Worm (Caenorhabditis elegans) whole organism, L2 larva: ENCODE measurements around the gene C25F9.2.

Experiments used
- Y55F3AM.14 ChIP-seq: fragments of 200-800 bp; sonication (Bioruptor generic); optimal IDR thresholded peaks from 2 replicates; lab custom pipeline; 2018; ENCODE audit warnings: mild to moderate bottlenecking, missing genetic modification characterization, missing compliant biosample characterization
- ZK546.5 ChIP-seq: sonication (generic microtip); optimal IDR thresholded peaks from 2 replicates; lab custom pipeline; 2017; ENCODE audit warnings: missing biosample characterization, missing genetic modification characterization
- ama-1 ChIP-seq: fragments of 150-350 bp; optimal IDR thresholded peaks from 2 replicates; lab custom pipeline; 2018; ENCODE audit warnings: inconsistent platforms
- lsy-2 ChIP-seq, 2 experiments: fragments of 150-350 bp in 1 of 2; sonication (generic microtip) in 1 of 2; optimal IDR thresholded peaks; 2 replicates each; lab custom pipeline; 2014 to 2017; ENCODE audit warnings: missing biosample characterization in 2 of 2, missing genetic modification characterization in 2 of 2
- mdl-1 ChIP-seq, 2 experiments: fragments of 150-350 bp in 1 of 2; sonication (generic microtip) in 1 of 2; optimal IDR thresholded peaks; 2 replicates each; lab custom pipeline; 2017; ENCODE audit warnings: missing biosample characterization in 2 of 2, missing genetic modification characterization in 2 of 2
- nhr-237 ChIP-seq: fragments of 150-350 bp; optimal IDR thresholded peaks from 2 replicates; lab custom pipeline; 2014; ENCODE audit warnings: missing biosample characterization, missing genetic modification characterization
- skn-1 ChIP-seq: sonication (generic microtip); optimal IDR thresholded peaks from 2 replicates; lab custom pipeline; 2017; ENCODE audit warnings: missing biosample characterization, missing genetic modification characterization
- unc-62 ChIP-seq: fragments of 150-350 bp; optimal IDR thresholded peaks from 2 replicates; lab custom pipeline; 2014; ENCODE audit warnings: missing biosample characterization, missing genetic modification reagents, missing genetic modification characterization
- ztf-1 ChIP-seq: fragments of 200-800 bp; sonication (Bioruptor generic); conservative IDR thresholded peaks from 2 replicates; pipeline ENCODE4 v1.3.6; 2022; ENCODE audit warnings: missing genetic modification characterization, missing compliant biosample characterization
- ztf-4 ChIP-seq: fragments of 150-350 bp; optimal IDR thresholded peaks from 2 replicates; lab custom pipeline; 2014; ENCODE audit warnings: missing biosample characterization, missing genetic modification characterization

ce11 chrV:19455650-19456049 lies 34.4 kb downstream of the C25F9.2 start, which contains the start of the genes Y43F8B.13 and Y43F8B.14:
- TF ChIP-seq skn-1, result no peak
- TF ChIP-seq unc-62 (GFP tag; lab: Kevin White, UChicago), result no peak
- TF ChIP-seq nhr-237 (tag; lab: Kevin White, UChicago), result no peak
- no peak for TF ChIP-seq ama-1 (lab: Kevin White, UChicago)
- no peak for TF ChIP-seq ztf-1 (GFP tag; lab: Robert Waterston, UW)
- TF ChIP-seq mdl-1 (tag; optimal IDR thresholded peaks at IDR 0.05; lab: Kevin White, UChicago), result no peak
- TF ChIP-seq ZK546.5 (tag; lab: Kevin White, UChicago), result no peak
- TF ChIP-seq lsy-2 (tag; optimal IDR thresholded peaks at IDR 0.05; lab: Kevin White, UChicago), result no peak
- no peak for TF ChIP-seq ztf-4 (tag; lab: Kevin White, UChicago)
- no peak for TF ChIP-seq Y55F3AM.14 (GFP tag; lab: Kevin White, UChicago)
